Fruit fly (Drosophila melanogaster): ENCODE measurements around the gene Phf5a.

Gene Phf5a

dm6 chr2L:6480212-6480994 is 10.2 kb downstream of the Phf5a start, which contains the start of the genes Sec61alpha and Daxx (continued):
- peak; percentile 65 for TF ChIP-seq trh (GFP tag; optimal IDR thresholded peaks at IDR 0.05)
- TF ChIP-seq CG12744 (GFP tag; optimal IDR thresholded peaks at IDR 0.05), result peak; percentile 78
- TF ChIP-seq CG18764 (GFP tag; optimal IDR thresholded peaks at IDR 0.05), result peak; percentile 70
- TF ChIP-seq HLH3B (GFP tag; IDR thresholded peaks at IDR 0.05), result peak; percentile 81
- TF ChIP-seq abd-A (tag; optimal IDR thresholded peaks at IDR 0.05), result peak; percentile 51
- peak; percentile 82 for TF ChIP-seq Fer3 (tag; optimal IDR thresholded peaks at IDR 0.05)
- peak; percentile 85 for TF ChIP-seq CG4424 (GFP tag; optimal IDR thresholded peaks at IDR 0.05)
- peak; percentile 97 for TF ChIP-seq Dll (GFP tag; IDR thresholded peaks at IDR 0.05; ENCODE audit: partially characterized antibody)
- TF ChIP-seq tup (GFP tag; optimal IDR thresholded peaks at IDR 0.05), result peak; percentile 69
- TF ChIP-seq CG5245 (GFP tag; optimal IDR thresholded peaks at IDR 0.05), result peak; percentile 40
- peak; percentile 70 for TF ChIP-seq CG17568 (GFP tag; optimal IDR thresholded peaks at IDR 0.05)
- peak; percentile 76 for TF ChIP-seq CG8924 (tag; optimal IDR thresholded peaks at IDR 0.05)
- TF ChIP-seq bsh (GFP tag; optimal IDR thresholded peaks at IDR 0.05), result peak in 1 of 2 experiments; percentile 77
- TF ChIP-seq CG10366 (GFP tag; IDR thresholded peaks at IDR 0.05), result peak; percentile 82
- TF ChIP-seq CG11723 (GFP tag; optimal IDR thresholded peaks at IDR 0.05), result peak; percentile 34
- peak; percentile 43 for TF ChIP-seq gcm2 (GFP tag; optimal IDR thresholded peaks at IDR 0.05)
- TF ChIP-seq CG8359 (GFP tag; optimal IDR thresholded peaks at IDR 0.05; ENCODE audit: borderline replicate concordance), result peak; percentile 10
- peak; percentile 71 for TF ChIP-seq Drgx (GFP tag; IDR thresholded peaks at IDR 0.05)
- TF ChIP-seq hbn (GFP tag; IDR thresholded peaks at IDR 0.05; ENCODE audit: partially characterized antibody), result peak; percentile 98
- TF ChIP-seq CG4282 (GFP tag; optimal IDR thresholded peaks at IDR 0.05), result peak; percentile 77
- peak; percentile 100 for TF ChIP-seq CG7963 (GFP tag; IDR thresholded peaks at IDR 0.05; ENCODE audit: partially characterized antibody)
- TF ChIP-seq CG2129 (GFP tag; IDR thresholded peaks at IDR 0.05; ENCODE audit: partially characterized antibody), result peak; percentile 98
- TF ChIP-seq CG9609 (GFP tag; optimal IDR thresholded peaks at IDR 0.05), result peak; percentile 89
- peak; percentile 98 for TF ChIP-seq CG13287 (GFP tag; IDR thresholded peaks at IDR 0.05; ENCODE audit: partially characterized antibody)
- TF ChIP-seq Vsx1 (GFP tag; optimal IDR thresholded peaks at IDR 0.05), result no peak
- TF ChIP-seq Blimp-1 (GFP tag; optimal IDR thresholded peaks at IDR 0.05), result peak; percentile 68
- peak; percentile 77 for TF ChIP-seq CG15514 (GFP tag; optimal IDR thresholded peaks at IDR 0.05)
- TF ChIP-seq HmgZ (tag; optimal IDR thresholded peaks at IDR 0.05), result peak; percentile 80
- TF ChIP-seq stwl (tag; optimal IDR thresholded peaks at IDR 0.05), result peak; percentile 71
- TF ChIP-seq Lpt (GFP tag; optimal IDR thresholded peaks at IDR 0.05), result no peak
- peak; percentile 76 for TF ChIP-seq CG10543 (GFP tag; optimal IDR thresholded peaks at IDR 0.05)
- peak; percentile 82 for TF ChIP-seq CG6689 (GFP tag; IDR thresholded peaks at IDR 0.05)
- peak; percentile 64 for TF ChIP-seq CG34422 (GFP tag; IDR thresholded peaks at IDR 0.05)
- TF ChIP-seq CG5180 (GFP tag; optimal IDR thresholded peaks at IDR 0.05), result no peak
- peak; percentile 82 for TF ChIP-seq grau (tag; optimal IDR thresholded peaks at IDR 0.05)
- 0 out of 2 replicates have a peak, but pooled peaks have one; percentile 27 for TF ChIP-seq gt (GFP tag; IDR thresholded peaks at IDR 0.05)
- no peak for TF ChIP-seq sqz (GFP tag; optimal IDR thresholded peaks at IDR 0.05)
- TF ChIP-seq CG9437 (GFP tag; optimal IDR thresholded peaks at IDR 0.05), result peak; percentile 22
- TF ChIP-seq Elba2 (GFP tag; optimal IDR thresholded peaks at IDR 0.05), result peak; percentile 43
- TF ChIP-seq zen2 (GFP tag; IDR thresholded peaks at IDR 0.05; ENCODE audit: partially characterized antibody), result peak; percentile 99
- peak; percentile 80 for TF ChIP-seq Myb (GFP tag; optimal IDR thresholded peaks at IDR 0.05)
- TF ChIP-seq Ets65A (GFP tag), result peak; percentile 98
- TF ChIP-seq Nf-YC (tag; optimal IDR thresholded peaks at IDR 0.05), result peak; percentile 78
- TF ChIP-seq MTF-1 (GFP tag; optimal IDR thresholded peaks at IDR 0.05; ENCODE audit: borderline replicate concordance), result no peak
- peak; percentile 85 for TF ChIP-seq HmgD (GFP tag; optimal IDR thresholded peaks at IDR 0.05)
- TF ChIP-seq CG15601 (tag; optimal IDR thresholded peaks at IDR 0.05), result peak; percentile 78
- TF ChIP-seq chinmo (GFP tag; IDR thresholded peaks at IDR 0.05; ENCODE audit: partially characterized antibody), result peak; percentile 99
